Worm (Caenorhabditis elegans): ENCODE data around the gene T23F4.2.

T23F4.2 gene

ce11 chrII:1191853-1192252 lies 28.5 kb downstream of the T23F4.2 start:
- TF ChIP-seq T22C8.4 (GFP tag; IDR thresholded peaks at IDR 0.05): no peak
- TF ChIP-seq klf-2 (GFP tag; conservative IDR thresholded peaks at IDR 0.05): no peak

- no peak for TF ChIP-seq flt-1 (GFP tag; IDR thresholded peaks at IDR 0.05)
- TF ChIP-seq cog-1 (tag; optimal IDR thresholded peaks at IDR 0.05): no peak
- TF ChIP-seq ref-1 (GFP tag; conservative IDR thresholded peaks at IDR 0.05): no peak
- no peak for TF ChIP-seq klf-2 (GFP tag; conservative IDR thresholded peaks at IDR 0.05)
- no peak for TF ChIP-seq T22C8.4 (GFP tag; IDR thresholded peaks at IDR 0.05)
- no peak for TF ChIP-seq med-1 (GFP tag; optimal IDR thresholded peaks at IDR 0.05; ENCODE audit: insufficient read depth)
- TF ChIP-seq ztf-23 (GFP tag; IDR thresholded peaks at IDR 0.05): no peak
- no peak for TF ChIP-seq tab-1 (GFP tag; IDR thresholded peaks at IDR 0.05)
- no peak for TF ChIP-seq ztf-29 (GFP tag; IDR thresholded peaks at IDR 0.05)
Observed at ce11 chrII:1196129-1196528, 32.8 kb downstream of the T23F4.2 start.

- TF ChIP-seq ref-1 (GFP tag; conservative IDR thresholded peaks at IDR 0.05) (no peak), T22C8.4 (GFP tag; IDR thresholded peaks at IDR 0.05) (no peak), cog-1 (tag; optimal IDR thresholded peaks at IDR 0.05) (no peak), med-1 (GFP tag; optimal IDR thresholded peaks at IDR 0.05; ENCODE audit: insufficient read depth) (no peak)
Observed at ce11 chrII:1197074-1197473, 33.7 kb downstream of the T23F4.2 start, which contains the start of gene F53A10.2. Gene F53A10.2 (plus strand): TSS chrII:1197374.

DNA sequence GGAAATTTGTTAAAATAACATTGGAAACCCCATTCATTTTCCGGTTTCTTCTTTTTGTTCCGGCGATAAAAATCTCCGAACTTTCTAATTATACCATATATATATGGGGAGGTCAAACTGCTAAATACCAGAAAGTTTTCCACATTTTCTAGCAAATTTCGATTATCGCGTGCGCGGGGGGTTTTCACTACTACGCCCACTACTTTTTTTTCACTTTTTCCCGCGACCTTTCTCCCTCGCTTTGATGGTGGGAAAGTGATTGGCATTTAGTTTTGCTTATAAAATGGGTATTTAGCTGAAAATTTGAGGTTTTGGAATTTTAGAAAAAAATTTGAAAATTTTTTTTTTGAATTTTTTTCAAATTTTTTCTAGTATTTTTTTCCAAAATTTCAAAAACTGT lies 36.6 kb downstream of the T23F4.2 start:
- TF ChIP-seq T22C8.4 (GFP tag; IDR thresholded peaks at IDR 0.05): no peak
- TF ChIP-seq cog-1 (tag; optimal IDR thresholded peaks at IDR 0.05): no peak
- TF ChIP-seq ztf-23 (GFP tag; IDR thresholded peaks at IDR 0.05): no peak
- no peak for TF ChIP-seq klf-2 (GFP tag; conservative IDR thresholded peaks at IDR 0.05)
- no peak for TF ChIP-seq ztf-29 (GFP tag; IDR thresholded peaks at IDR 0.05)
- TF ChIP-seq ref-1 (GFP tag; conservative IDR thresholded peaks at IDR 0.05): no peak
- no peak for TF ChIP-seq tab-1 (GFP tag; IDR thresholded peaks at IDR 0.05)
- no peak for TF ChIP-seq flt-1 (GFP tag; IDR thresholded peaks at IDR 0.05)
- TF ChIP-seq med-1 (GFP tag; optimal IDR thresholded peaks at IDR 0.05; ENCODE audit: insufficient read depth): no peak

- TF ChIP-seq flt-1 (GFP tag; IDR thresholded peaks at IDR 0.05) (no peak), klf-2 (GFP tag; conservative IDR thresholded peaks at IDR 0.05) (no peak), cog-1 (tag; optimal IDR thresholded peaks at IDR 0.05) (no peak), ref-1 (GFP tag; conservative IDR thresholded peaks at IDR 0.05) (no peak), ztf-29 (GFP tag; IDR thresholded peaks at IDR 0.05) (no peak), ztf-23 (GFP tag; IDR thresholded peaks at IDR 0.05) (no peak), T22C8.4 (GFP tag; IDR thresholded peaks at IDR 0.05) (no peak), tab-1 (GFP tag; IDR thresholded peaks at IDR 0.05) (no peak), med-1 (GFP tag; optimal IDR thresholded peaks at IDR 0.05; ENCODE audit: insufficient read depth) (no peak)
Observed at ce11 chrII:1203523-1203922, 40.1 kb downstream of the T23F4.2 start.

- TF ChIP-seq med-1 (GFP tag; optimal IDR thresholded peaks at IDR 0.05; ENCODE audit: insufficient read depth) (no peak), ztf-29 (GFP tag; IDR thresholded peaks at IDR 0.05) (no peak), T22C8.4 (GFP tag; IDR thresholded peaks at IDR 0.05) (no peak), flt-1 (GFP tag; IDR thresholded peaks at IDR 0.05) (no peak), cog-1 (tag; optimal IDR thresholded peaks at IDR 0.05) (no peak), ztf-23 (GFP tag; IDR thresholded peaks at IDR 0.05) (no peak), klf-2 (GFP tag; conservative IDR thresholded peaks at IDR 0.05) (no peak), tab-1 (GFP tag; IDR thresholded peaks at IDR 0.05) (no peak), ref-1 (GFP tag; conservative IDR thresholded peaks at IDR 0.05) (no peak)
Observed at ce11 chrII:1214627-1215026, 51.3 kb downstream of the T23F4.2 start.
